Fruit fly (Drosophila melanogaster) whole organism, adult: ENCODE results near the gene CG7656.

ENCODE experiments used
- CG11617 ChIP-seq: fragments of 200-800 bp; sonication (Bioruptor generic); optimal IDR thresholded peaks from 2 replicates; lab custom pipeline; 2017; ENCODE audit warnings: mild to moderate bottlenecking, missing biosample characterization, missing genetic modification reagents, missing genetic modification characterization
- CG12768 ChIP-seq: fragments of 200-800 bp; sonication (Bioruptor generic); optimal IDR thresholded peaks from 2 replicates; lab custom pipeline; 2017; ENCODE audit warnings: missing biosample characterization, missing genetic modification characterization, mild to moderate bottlenecking, moderate library complexity, missing genetic modification reagents
- CG14711 ChIP-seq: fragments of 200-800 bp; sonication (Bioruptor generic); optimal IDR thresholded peaks from 2 replicates; lab custom pipeline; 2018; ENCODE audit warnings: missing biosample characterization, mild to moderate bottlenecking, missing genetic modification characterization, moderate library complexity
- CG1620 ChIP-seq: fragments of 200-800 bp; sonication (Bioruptor generic); optimal IDR thresholded peaks from 2 replicates; lab custom pipeline; 2016; ENCODE audit warnings: missing biosample characterization, missing genetic modification characterization
- CG33017 ChIP-seq: fragments of 200-800 bp; sonication (Bioruptor generic); optimal IDR thresholded peaks from 2 replicates; lab custom pipeline; 2018; ENCODE audit warnings: missing biosample characterization, mild to moderate bottlenecking, missing genetic modification characterization, moderate library complexity
- CG5204 ChIP-seq: fragments of 200-800 bp; sonication (Bioruptor generic); optimal IDR thresholded peaks from 2 replicates; lab custom pipeline; 2016; ENCODE audit warnings: missing biosample characterization, missing genetic modification characterization
- CG7045 ChIP-seq: fragments of 200-800 bp; sonication (Bioruptor generic); optimal IDR thresholded peaks from 2 replicates; lab custom pipeline; 2017; ENCODE audit warnings: missing biosample characterization, mild to moderate bottlenecking, missing genetic modification characterization
- CG7101 ChIP-seq: fragments of 200-800 bp; sonication (Bioruptor generic); optimal IDR thresholded peaks from 2 replicates; lab custom pipeline; 2018; ENCODE audit warnings: missing biosample characterization, mild to moderate bottlenecking, missing genetic modification characterization, moderate library complexity
- Clk ChIP-seq: fragments of 200-800 bp; sonication (Bioruptor generic); optimal IDR thresholded peaks from 2 replicates; lab custom pipeline; 2017; ENCODE audit warnings: missing biosample characterization, missing genetic modification characterization
- Crg-1 ChIP-seq: fragments of 200-800 bp; sonication (Bioruptor generic); optimal IDR thresholded peaks from 2 replicates; lab custom pipeline; 2016; ENCODE audit warnings: missing biosample characterization, missing genetic modification characterization
- Hr96 ChIP-seq: fragments of 200-800 bp; sonication (Bioruptor generic); optimal IDR thresholded peaks from 2 replicates; lab custom pipeline; 2016; ENCODE audit warnings: missing biosample characterization, missing genetic modification characterization
- Mnt ChIP-seq: fragments of 200-800 bp; sonication (Bioruptor generic); optimal IDR thresholded peaks from 2 replicates; lab custom pipeline; 2016; ENCODE audit warnings: missing biosample characterization, mild to moderate bottlenecking, missing genetic modification characterization
- bab1 ChIP-seq: fragments of 200-800 bp; sonication (Bioruptor generic); optimal IDR thresholded peaks from 3 replicates; lab custom pipeline; 2019; ENCODE audit warnings: missing biosample characterization, mild to moderate bottlenecking, missing genetic modification characterization, moderate library complexity
- cic ChIP-seq: fragments of 200-800 bp; sonication (Bioruptor generic); optimal IDR thresholded peaks from 2 replicates; lab custom pipeline; 2017; ENCODE audit warnings: missing biosample characterization, mild to moderate bottlenecking, missing genetic modification characterization, moderate library complexity
- cnc ChIP-seq, 2 experiments: fragments of >200 bp; optimal IDR thresholded peaks; 2 replicates each; lab custom pipeline; 2017
- kay ChIP-seq: fragments of 200-800 bp; sonication (Bioruptor generic); peaks from one replicate; lab custom pipeline; 2016; ENCODE audit warnings: missing biosample characterization, missing genetic modification characterization, borderline replicate concordance
- ovo ChIP-seq: fragments of 200-800 bp; sonication (Bioruptor generic); optimal IDR thresholded peaks from 2 replicates; lab custom pipeline; 2016; ENCODE audit warnings: missing biosample characterization, missing genetic modification characterization
- pad ChIP-seq: fragments of 200-800 bp; sonication (Bioruptor generic); optimal IDR thresholded peaks from 3 replicates; lab custom pipeline; 2017; ENCODE audit warnings: missing biosample characterization, missing genetic modification characterization, mild to moderate bottlenecking, moderate library complexity, missing genetic modification reagents
- tj ChIP-seq: fragments of 200-800 bp; sonication (Bioruptor generic); optimal IDR thresholded peaks from 3 replicates; lab custom pipeline; 2017; ENCODE audit warnings: missing biosample characterization, mild to moderate bottlenecking, missing genetic modification characterization, moderate library complexity
- toe ChIP-seq: fragments of 200-800 bp; sonication (Bioruptor generic); optimal IDR thresholded peaks from 2 replicates; lab custom pipeline; 2016; ENCODE audit warnings: missing biosample characterization, missing genetic modification characterization

The CG7656 gene

dm6 chr3L:15588514-15589138 lies 651 bp upstream of the CG7656 start, which contains the start of gene RhoGAP71E:
Gene RhoGAP71E, plus strand, starts transcription at chr3L:15588860.
- TF ChIP-seq cnc (optimal IDR thresholded peaks at IDR 0.05; lab: Kevin White, UChicago) = no peak
- TF ChIP-seq Clk = peak; percentile 16
- peak; percentile 2 for TF ChIP-seq pad (GFP tag; lab: Kevin White, UChicago)
- peak; percentile 31 for TF ChIP-seq CG14711
- peak; percentile 41 for TF ChIP-seq CG1620 (GFP tag; lab: Kevin White, UChicago)
- no peak for TF ChIP-seq CG11617 (GFP tag; lab: Kevin White, UChicago)
- TF ChIP-seq Hr96 (GFP tag; lab: Kevin White, UChicago) = no peak
- TF ChIP-seq CG5204 = no peak
- peak; percentile 61 for TF ChIP-seq CG7101
- TF ChIP-seq Mnt (GFP tag; lab: Kevin White, UChicago) = peak; percentile 69
- peak; percentile 62 for TF ChIP-seq Crg-1 (GFP tag; lab: Kevin White, UChicago)
- TF ChIP-seq cic (GFP tag; lab: Kevin White, UChicago) = peak; percentile 1
- TF ChIP-seq bab1 = peak; percentile 74
- peak; percentile 41 for TF ChIP-seq CG12768
- TF ChIP-seq CG33017 (tag; lab: Kevin White, UChicago) = peak; percentile 54
- TF ChIP-seq kay (GFP tag; lab: Kevin White, UChicago) = peak; percentile 80
- TF ChIP-seq ovo (GFP tag; lab: Kevin White, UChicago) = no peak
- TF ChIP-seq toe (GFP tag; lab: Kevin White, UChicago) = peak; percentile 18
- TF ChIP-seq CG7045 = no peak

DNA sequence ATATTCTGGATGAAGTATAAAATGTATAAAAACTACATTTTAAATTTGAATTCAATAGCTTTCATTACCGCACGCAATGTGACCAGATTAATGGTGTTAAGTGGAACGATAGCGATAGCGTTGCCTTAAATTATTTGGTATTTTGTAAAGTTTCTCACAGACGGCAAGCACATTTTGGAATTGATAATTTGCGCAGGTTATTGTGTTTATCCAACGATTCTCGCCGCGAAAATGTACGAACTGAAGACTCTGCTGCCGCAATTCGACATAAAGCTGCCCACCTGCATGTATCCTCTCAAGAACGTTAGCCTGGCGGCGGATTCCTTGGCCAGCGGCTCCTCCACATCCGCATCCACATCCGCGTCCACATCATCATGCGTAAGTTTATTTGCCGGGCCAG lies 4.5 kb downstream of the CG7656 start, which contains the start of gene AIMP2:
TSS of gene AIMP2 (plus strand) at position 135 of the 400 bp plus-strand sequence.
- TF ChIP-seq bab1 = peak; percentile 37
- no peak for TF ChIP-seq cnc (optimal IDR thresholded peaks at IDR 0.05; lab: Kevin White, UChicago)
- TF ChIP-seq Mnt (GFP tag; lab: Kevin White, UChicago) = peak; percentile 1

DNA sequence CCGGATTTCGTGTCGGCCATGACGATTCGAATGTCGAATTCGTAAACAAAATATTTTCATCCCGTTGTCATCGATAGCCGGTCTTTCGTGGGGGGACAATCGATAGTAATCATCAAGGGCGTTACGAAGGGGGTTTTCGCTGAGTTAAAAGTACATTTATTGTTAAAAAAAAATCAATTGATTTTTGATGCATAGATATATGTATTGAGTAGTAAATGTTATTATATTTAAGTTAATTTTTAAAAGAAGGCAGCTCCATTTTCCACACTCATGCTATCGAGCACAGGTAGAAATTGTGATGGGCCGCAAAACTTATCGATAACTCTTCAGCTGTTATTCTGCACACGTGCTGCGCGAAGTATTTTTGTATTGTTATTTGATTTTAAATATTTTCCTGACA lies 7.5 kb downstream of the CG7656 start, which contains the start of the genes mrn and CG12301:
TSS of gene mrn (minus strand) at position 51 of the 400 bp plus-strand sequence.
TSS of gene CG12301 (plus strand) at position 314 of the 400 bp plus-strand sequence.
- TF ChIP-seq CG5204 = no peak
- TF ChIP-seq pad (GFP tag; lab: Kevin White, UChicago) = peak; percentile 69
- TF ChIP-seq ovo (GFP tag; lab: Kevin White, UChicago) = no peak
- TF ChIP-seq Clk = peak; percentile 78
- no peak for TF ChIP-seq kay (GFP tag; lab: Kevin White, UChicago)
- peak; percentile 67 for TF ChIP-seq Crg-1 (GFP tag; lab: Kevin White, UChicago)
- TF ChIP-seq CG14711 = peak; percentile 92
- peak; percentile 80 for TF ChIP-seq CG7101
- peak; percentile 80 for TF ChIP-seq CG11617 (GFP tag; lab: Kevin White, UChicago)
- TF ChIP-seq tj (GFP tag; lab: Kevin White, UChicago) = peak; percentile 75
- peak; percentile 72 for TF ChIP-seq CG7045
- peak; percentile 91 for TF ChIP-seq bab1
- TF ChIP-seq cnc (optimal IDR thresholded peaks at IDR 0.05; lab: Kevin White, UChicago) = no peak
- peak; percentile 62 for TF ChIP-seq CG33017 (tag; lab: Kevin White, UChicago)
- no peak for TF ChIP-seq Hr96 (GFP tag; lab: Kevin White, UChicago)
- TF ChIP-seq Mnt (GFP tag; lab: Kevin White, UChicago) = peak; percentile 100
- TF ChIP-seq CG1620 (GFP tag; lab: Kevin White, UChicago) = peak; percentile 88
- TF ChIP-seq cic (GFP tag; lab: Kevin White, UChicago) = peak; percentile 42
- no peak for TF ChIP-seq toe (GFP tag; lab: Kevin White, UChicago)
- peak; percentile 82 for TF ChIP-seq CG12768

- TF ChIP-seq toe (GFP tag; lab: Kevin White, UChicago) (no peak), CG11617 (GFP tag; lab: Kevin White, UChicago) (no peak), ovo (GFP tag; lab: Kevin White, UChicago) (no peak), CG12768 (no peak), Clk (no peak), CG5204 (no peak), Hr96 (GFP tag; lab: Kevin White, UChicago) (no peak)
Measured at dm6 chr3L:15576357-15576756, 11.6 kb downstream of the CG7656 start, which contains the start of gene Ufsp2. Gene Ufsp2, plus strand, starts transcription at chr3L:15576570.

dm6 chr3L:15570571-15570970 lies 17.4 kb downstream of the CG7656 start:
- TF ChIP-seq CG14711 (no peak), CG12768 (no peak), bab1 (no peak)

dm6 chr3L:15568748-15569147 lies 19.2 kb downstream of the CG7656 start:
- TF ChIP-seq toe (GFP tag; lab: Kevin White, UChicago) (no peak), CG1620 (GFP tag; lab: Kevin White, UChicago) (no peak), bab1 (no peak), ovo (GFP tag; lab: Kevin White, UChicago) (no peak), cic (GFP tag; lab: Kevin White, UChicago) (no peak), CG7045 (no peak), pad (GFP tag; lab: Kevin White, UChicago) (no peak), kay (GFP tag; lab: Kevin White, UChicago) (no peak), Crg-1 (GFP tag; lab: Kevin White, UChicago) (no peak), CG7101 (no peak), tj (GFP tag; lab: Kevin White, UChicago) (no peak), CG12768 (no peak)
